Fruit fly (Drosophila melanogaster) whole organism, embryonic: ENCODE results near the gene ppk13.

ENCODE experiments used
- ATbp ChIP-seq: fragments of 200-800 bp; sonication (Bioruptor generic); optimal IDR thresholded peaks from 2 replicates; lab custom pipeline; 2017; ENCODE audit warnings: missing biosample characterization, mild to moderate bottlenecking, missing genetic modification characterization, missing genetic modification reagents
- Antp ChIP-seq: fragments of 200-800 bp; sonication (Bioruptor generic); optimal IDR thresholded peaks from 3 replicates; lab custom pipeline; 2016; ENCODE audit warnings: missing biosample characterization, missing genetic modification characterization
- CG10543 ChIP-seq: fragments of 200-800 bp; sonication (Bioruptor generic); optimal IDR thresholded peaks from 3 replicates; lab custom pipeline; 2017; ENCODE audit warnings: missing biosample characterization, mild to moderate bottlenecking, missing genetic modification characterization, moderate library complexity
- CG11398 ChIP-seq: fragments of 200-800 bp; sonication (Bioruptor generic); optimal IDR thresholded peaks from 2 replicates; lab custom pipeline; 2016; ENCODE audit warnings: missing biosample characterization, missing genetic modification characterization
- CG11560 ChIP-seq: fragments of 200-800 bp; sonication (Bioruptor generic); IDR thresholded peaks from 3 replicates; pipeline ENCODE4 v1.3.6; 2022; ENCODE audit warnings: missing biosample characterization, missing genetic modification characterization
- CG12155 ChIP-seq: fragments of 200-800 bp; sonication (Bioruptor generic); optimal IDR thresholded peaks from 3 replicates; lab custom pipeline; 2016; ENCODE audit warnings: missing biosample characterization, missing genetic modification characterization
- CG12299 ChIP-seq: fragments of 200-800 bp; sonication (Bioruptor generic); optimal IDR thresholded peaks from 2 replicates; lab custom pipeline; 2018; ENCODE audit warnings: missing biosample characterization, mild to moderate bottlenecking, missing genetic modification characterization
- CG14441 ChIP-seq: fragments of 200-800 bp; sonication (Bioruptor generic); IDR thresholded peaks from 2 replicates; pipeline ENCODE4 v1.3.6; 2022; ENCODE audit warnings: missing biosample characterization, missing genetic modification characterization
- CG14860 ChIP-seq: fragments of 200-800 bp; sonication (Bioruptor generic); IDR thresholded peaks from 3 replicates; pipeline ENCODE4 v1.3.6; 2022; ENCODE audit warnings: missing biosample characterization, missing genetic modification characterization; ENCODE audit not compliant: partially characterized antibody
- CG15479 ChIP-seq: fragments of 200-800 bp; sonication (Bioruptor generic); optimal IDR thresholded peaks from 3 replicates; lab custom pipeline; 2019; ENCODE audit warnings: missing biosample characterization, mild to moderate bottlenecking, missing genetic modification characterization, moderate library complexity
- CG15514 ChIP-seq: fragments of 200-800 bp; sonication (Bioruptor generic); optimal IDR thresholded peaks from 3 replicates; lab custom pipeline; 2017; ENCODE audit warnings: missing biosample characterization, missing genetic modification characterization, mild to moderate bottlenecking, moderate library complexity, missing genetic modification reagents
- CG17912 ChIP-seq: fragments of 200-800 bp; sonication (Bioruptor generic); optimal IDR thresholded peaks from 2 replicates; lab custom pipeline; 2018; ENCODE audit warnings: missing biosample characterization, mild to moderate bottlenecking, missing genetic modification characterization
- CG1792 ChIP-seq: fragments of 200-800 bp; sonication (Bioruptor generic); optimal IDR thresholded peaks from 2 replicates; lab custom pipeline; 2016; ENCODE audit warnings: missing biosample characterization, missing genetic modification characterization
- CG18476 ChIP-seq: fragments of 200-800 bp; sonication (Bioruptor generic); optimal IDR thresholded peaks from 2 replicates; lab custom pipeline; 2016; ENCODE audit warnings: missing biosample characterization, mild to moderate bottlenecking, missing genetic modification characterization
- CG2116 ChIP-seq: fragments of 200-800 bp; sonication (Bioruptor generic); optimal IDR thresholded peaks from 3 replicates; lab custom pipeline; 2018; ENCODE audit warnings: missing biosample characterization, mild to moderate bottlenecking, missing genetic modification characterization
- CG2120 ChIP-seq: fragments of 200-800 bp; sonication (Bioruptor generic); optimal IDR thresholded peaks from 3 replicates; lab custom pipeline; 2016; ENCODE audit warnings: missing biosample characterization, missing genetic modification characterization
- CG2712 ChIP-seq: fragments of 200-800 bp; optimal IDR thresholded peaks from 3 replicates; lab custom pipeline; 2019; ENCODE audit warnings: missing biosample characterization, mild to moderate bottlenecking, missing genetic modification characterization, moderate library complexity
- CG30431 ChIP-seq: fragments of 200-800 bp; sonication (Bioruptor generic); optimal IDR thresholded peaks from 2 replicates; lab custom pipeline; 2017; ENCODE audit warnings: missing biosample characterization, missing genetic modification characterization
- CG3163 ChIP-seq: fragments of 200-800 bp; sonication (Bioruptor generic); optimal IDR thresholded peaks from 3 replicates; lab custom pipeline; 2016; ENCODE audit warnings: missing biosample characterization, missing genetic modification characterization
- CG3281 ChIP-seq: fragments of 200-800 bp; sonication (Bioruptor generic); optimal IDR thresholded peaks from 3 replicates; lab custom pipeline; 2017; ENCODE audit warnings: missing biosample characterization, mild to moderate bottlenecking, missing genetic modification characterization
- CG42726 ChIP-seq: fragments of 200-800 bp; sonication (Bioruptor generic); IDR thresholded peaks from 2 replicates; pipeline ENCODE4 v1.3.6; 2022; ENCODE audit warnings: missing biosample characterization, missing genetic modification characterization; ENCODE audit not compliant: partially characterized antibody
- CG4360 ChIP-seq: fragments of 200-800 bp; sonication (Bioruptor generic); IDR thresholded peaks from 2 replicates; pipeline ENCODE4 v1.3.6; 2022; ENCODE audit warnings: missing biosample characterization, missing genetic modification characterization
- CG6175 ChIP-seq: fragments of 200-800 bp; sonication (Bioruptor generic); IDR thresholded peaks from 3 replicates; pipeline ENCODE4 v1.3.6; 2022; ENCODE audit warnings: missing biosample characterization, missing genetic modification characterization
- CG7786 ChIP-seq: fragments of 200-800 bp; sonication (Bioruptor generic); optimal IDR thresholded peaks from 2 replicates; lab custom pipeline; 2016; ENCODE audit warnings: missing biosample characterization, missing genetic modification characterization
- CG8359 ChIP-seq: fragments of 200-800 bp; sonication (Bioruptor generic); optimal IDR thresholded peaks from 2 replicates; lab custom pipeline; 2017; ENCODE audit warnings: missing biosample characterization, mild to moderate bottlenecking, missing genetic modification characterization, borderline replicate concordance
- CG9215 ChIP-seq: fragments of 200-800 bp; sonication (Bioruptor generic); IDR thresholded peaks from 2 replicates; pipeline ENCODE4 v1.3.6; 2022; ENCODE audit warnings: missing biosample characterization, missing genetic modification characterization
- CG9817 ChIP-seq: fragments of 200-800 bp; sonication (Bioruptor generic); optimal IDR thresholded peaks from 2 replicates; lab custom pipeline; 2018; ENCODE audit warnings: missing biosample characterization, mild to moderate bottlenecking, missing genetic modification characterization, moderate library complexity
- Camta ChIP-seq: fragments of 200-800 bp; sonication (Bioruptor generic); optimal IDR thresholded peaks from 2 replicates; lab custom pipeline; 2016; ENCODE audit warnings: missing biosample characterization, missing genetic modification characterization
- CkIIα-i1 ChIP-seq: fragments of 200-800 bp; sonication (Bioruptor generic); IDR thresholded peaks from 2 replicates; pipeline ENCODE4 v1.3.6; 2022; ENCODE audit warnings: missing biosample characterization, missing genetic modification characterization
- Dbx ChIP-seq: fragments of 200-800 bp; sonication (Bioruptor generic); IDR thresholded peaks from 3 replicates; pipeline ENCODE4 v1.3.6; 2022; ENCODE audit warnings: missing biosample characterization, missing genetic modification characterization
- Gug ChIP-seq: fragments of 200-800 bp; sonication (Bioruptor generic); IDR thresholded peaks from 4 replicates; pipeline ENCODE4 v1.3.6; 2022; ENCODE audit warnings: missing biosample characterization, missing genetic modification characterization
- H15 ChIP-seq: fragments of 200-800 bp; sonication (Bioruptor generic); IDR thresholded peaks from 3 replicates; pipeline ENCODE4 v1.3.6; 2022; ENCODE audit warnings: missing biosample characterization, missing genetic modification characterization
- MBD-R2 ChIP-seq: fragments of 200-800 bp; sonication (Bioruptor generic); IDR thresholded peaks from 2 replicates; pipeline ENCODE4 v1.3.6; 2022; ENCODE audit warnings: missing biosample characterization, missing genetic modification characterization
- NC2α ChIP-seq: fragments of 200-800 bp; sonication (Bioruptor generic); optimal IDR thresholded peaks from 2 replicates; lab custom pipeline; 2016; ENCODE audit warnings: missing biosample characterization, missing genetic modification characterization
- Sox100B ChIP-seq: fragments of 200-800 bp; sonication (Bioruptor generic); optimal IDR thresholded peaks from 3 replicates; lab custom pipeline; 2018; ENCODE audit warnings: missing biosample characterization, mild to moderate bottlenecking, missing genetic modification characterization
- Taf1 ChIP-seq: fragments of 200-800 bp; sonication (Bioruptor generic); IDR thresholded peaks from 2 replicates; pipeline ENCODE4 v1.3.6; 2022; ENCODE audit warnings: missing biosample characterization, missing genetic modification characterization
- Xrp1 ChIP-seq: fragments of 200-800 bp; sonication (Bioruptor generic); IDR thresholded peaks from 2 replicates; pipeline ENCODE4 v1.3.6; 2022; ENCODE audit warnings: missing biosample characterization, missing genetic modification characterization
- ab ChIP-seq: fragments of 200-800 bp; sonication (Bioruptor generic); optimal IDR thresholded peaks from 2 replicates; lab custom pipeline; 2016; ENCODE audit warnings: missing biosample characterization, missing genetic modification characterization
- bbx ChIP-seq: fragments of 200-800 bp; sonication (Bioruptor generic); IDR thresholded peaks from 2 replicates; pipeline ENCODE4 v1.3.6; 2022; ENCODE audit warnings: missing biosample characterization, missing genetic modification characterization; ENCODE audit not compliant: partially characterized antibody
- dan ChIP-seq: fragments of 200-800 bp; sonication (Bioruptor generic); IDR thresholded peaks from 2 replicates; pipeline ENCODE4 v1.3.6; 2022; ENCODE audit warnings: missing biosample characterization, missing genetic modification characterization
- dati ChIP-seq: fragments of 200-800 bp; sonication (Bioruptor generic); IDR thresholded peaks from 2 replicates; pipeline ENCODE4 v1.3.6; 2022; ENCODE audit warnings: missing biosample characterization, missing genetic modification characterization
- lola ChIP-seq, 3 experiments: fragments of >200 bp in 2 of 3; fragments of 200-800 bp in 1 of 3; sonication (Bioruptor generic) in 1 of 3; optimal IDR thresholded peaks; 2 replicates each; lab custom pipeline; 2017 to 2019; ENCODE audit warnings: missing biosample characterization in 3 of 3, missing genetic modification characterization in 3 of 3, mild to moderate bottlenecking in 1 of 3, moderate library complexity in 1 of 3
- luna ChIP-seq: fragments of 200-800 bp; sonication (Bioruptor generic); optimal IDR thresholded peaks from 2 replicates; lab custom pipeline; 2016; ENCODE audit warnings: missing biosample characterization, missing genetic modification characterization
- pita ChIP-seq: fragments of 200-800 bp; sonication (Bioruptor generic); optimal IDR thresholded peaks from 2 replicates; lab custom pipeline; 2017; ENCODE audit warnings: missing biosample characterization, mild to moderate bottlenecking, missing genetic modification characterization
- psq ChIP-seq: fragments of 200-800 bp; sonication (Bioruptor generic); optimal IDR thresholded peaks from 2 replicates; lab custom pipeline; 2017; ENCODE audit warnings: missing biosample characterization, missing genetic modification characterization
- rib ChIP-seq: fragments of 200-800 bp; sonication (Bioruptor generic); IDR thresholded peaks from 2 replicates; pipeline ENCODE4 v1.3.6; 2022; ENCODE audit warnings: missing biosample characterization, missing genetic modification characterization
- ro ChIP-seq: fragments of 200-800 bp; sonication (Bioruptor generic); IDR thresholded peaks from 2 replicates; pipeline ENCODE4 v1.3.6; 2022; ENCODE audit warnings: missing biosample characterization, missing genetic modification characterization
- sima ChIP-seq: fragments of 200-800 bp; sonication (Bioruptor generic); optimal IDR thresholded peaks from 2 replicates; lab custom pipeline; 2016; ENCODE audit warnings: missing biosample characterization, missing genetic modification characterization
- sr ChIP-seq: fragments of 200-800 bp; sonication (Bioruptor generic); IDR thresholded peaks from 3 replicates; pipeline ENCODE4 v1.3.6; 2022; ENCODE audit warnings: missing biosample characterization, missing genetic modification characterization
- stwl ChIP-seq: fragments of 200-800 bp; sonication (Bioruptor generic); optimal IDR thresholded peaks from 3 replicates; lab custom pipeline; 2018; ENCODE audit warnings: missing biosample characterization, mild to moderate bottlenecking, missing genetic modification characterization, moderate library complexity
- tin ChIP-seq: fragments of 200-800 bp; sonication (Bioruptor generic); optimal IDR thresholded peaks from 3 replicates; lab custom pipeline; 2016; ENCODE audit warnings: missing biosample characterization, missing genetic modification characterization
- tll ChIP-seq, 2 experiments: fragments of 200-800 bp in 1 of 2; fragments of >200 bp in 1 of 2; sonication (Bioruptor generic) in 1 of 2; optimal IDR thresholded peaks; 2 replicates each; lab custom pipeline; 2017 to 2019; ENCODE audit warnings: missing biosample characterization in 2 of 2, missing genetic modification characterization in 2 of 2, mild to moderate bottlenecking in 1 of 2, moderate library complexity in 1 of 2

The ppk13 gene

dm6 chr2L:21037723-21038122 is 50.8 kb downstream of the ppk13 start:
- TF ChIP-seq lola (GFP tag; optimal IDR thresholded peaks at IDR 0.05; lab: Kevin White, UChicago) (no peak), CkIIα-i1 (no peak), Sox100B (GFP tag; lab: Kevin White, UChicago) (peak; percentile 47), CG3163 (no peak), CG17912 (no peak), CG15514 (GFP tag; lab: Kevin White, UChicago) (peak; percentile 19), psq (GFP tag; lab: Kevin White, UChicago) (no peak), Antp (GFP tag; lab: Kevin White, UChicago) (no peak), CG1792 (no peak), bbx (GFP tag; lab: Robert Waterston, UW) (no peak), tin (no peak), stwl (tag; lab: Kevin White, UChicago) (peak; percentile 8), tll (GFP tag; optimal IDR thresholded peaks at IDR 0.05; lab: Kevin White, UChicago) (peak in 1 of 2 experiments; percentile 50), CG8359 (peak; percentile 59), H15 (GFP tag; lab: Robert Waterston, UW) (no peak), CG12155 (GFP tag; lab: Kevin White, UChicago) (no peak), CG15479 (GFP tag; lab: Kevin White, UChicago) (no peak), CG10543 (GFP tag; lab: Kevin White, UChicago) (no peak), CG30431 (GFP tag; lab: Kevin White, UChicago) (no peak), CG3281 (GFP tag; lab: Kevin White, UChicago) (peak; percentile 70), Xrp1 (GFP tag; lab: Robert Waterston, UW) (peak; percentile 81), rib (GFP tag; lab: Robert Waterston, UW) (no peak), CG7786 (GFP tag; lab: Kevin White, UChicago) (no peak), Gug (no peak), ATbp (peak; percentile 67), ab (GFP tag; lab: Kevin White, UChicago) (no peak), dati (GFP tag; lab: Robert Waterston, UW) (no peak), NC2α (GFP tag; lab: Kevin White, UChicago) (no peak), CG2120 (GFP tag; lab: Kevin White, UChicago) (no peak), sr (GFP tag; lab: Robert Waterston, UW) (no peak), Dbx (no peak), CG14441 (GFP tag; lab: Robert Waterston, UW) (no peak), CG9817 (tag; lab: Kevin White, UChicago) (no peak), Taf1 (GFP tag; lab: Robert Waterston, UW) (no peak), CG11398 (GFP tag; lab: Kevin White, UChicago) (peak; percentile 16), Camta (no peak), sima (GFP tag; lab: Kevin White, UChicago) (no peak), CG6175 (GFP tag; lab: Robert Waterston, UW) (no peak), CG11560 (tag; lab: Robert Waterston, UW) (no peak), dan (GFP tag; lab: Robert Waterston, UW) (no peak), CG42726 (GFP tag; lab: Robert Waterston, UW) (no peak), ro (GFP tag; lab: Robert Waterston, UW) (no peak), CG4360 (GFP tag; lab: Robert Waterston, UW) (peak; percentile 57), luna (GFP tag; lab: Kevin White, UChicago) (no peak), CG12299 (tag; lab: Kevin White, UChicago) (no peak), CG2116 (GFP tag; lab: Kevin White, UChicago) (no peak), CG9215 (GFP tag; lab: Robert Waterston, UW) (no peak), MBD-R2 (GFP tag; lab: Robert Waterston, UW) (no peak), pita (GFP tag; lab: Kevin White, UChicago) (no peak), CG2712 (tag; lab: Kevin White, UChicago) (peak; percentile 56), CG14860 (GFP tag; lab: Robert Waterston, UW) (no peak), CG18476 (GFP tag; lab: Kevin White, UChicago) (no peak)
